Fruit fly (Drosophila melanogaster) S2 (cell line): Measurements from ENCODE around the gene Nup133.

ENCODE experiments used
- CG8478 ChIP-seq: fragments of >200 bp; optimal IDR thresholded peaks from 2 replicates; lab custom pipeline; 2018
- CTCF ChIP-seq, 2 experiments: fragments of >200 bp; optimal IDR thresholded peaks; 2 replicates each; lab custom pipeline; 2018

Gene Nup133

dm6 chr3R:22690311-22690710, at the start of gene Nup133, which contains the start of gene wfs1:
TSS of gene Nup133 (plus strand) at chr3R:22690607.
TSS of gene wfs1 (minus strand) at chr3R:22690380.
- TF ChIP-seq CTCF (optimal IDR thresholded peaks at IDR 0.05; lab: Kevin White, UChicago) (no peak), CG8478 (lab: Kevin White, UChicago) (no peak)

DNA sequence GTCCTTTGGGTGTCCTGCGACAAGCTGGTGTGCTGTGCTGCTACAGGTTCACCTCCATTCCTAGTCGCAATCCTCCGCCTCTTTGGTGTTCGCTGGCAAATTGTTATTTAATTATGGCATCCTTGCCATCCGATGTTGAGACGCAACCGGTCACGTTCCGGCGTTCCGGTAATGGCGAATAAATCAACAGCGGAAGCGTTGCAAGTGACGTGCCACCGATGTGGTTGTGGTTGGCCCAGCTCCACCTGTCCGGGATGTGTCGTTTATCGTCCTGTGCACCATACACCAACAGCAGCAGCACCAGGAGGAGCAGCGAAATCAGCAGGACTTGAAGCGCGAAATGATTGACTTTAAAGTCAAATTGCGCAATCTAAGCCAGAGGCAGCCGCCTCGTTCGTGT, 40.5 kb upstream of the Nup133 start:
- TF ChIP-seq CTCF (optimal IDR thresholded peaks at IDR 0.05; lab: Kevin White, UChicago) = no peak
- TF ChIP-seq CG8478 (lab: Kevin White, UChicago) = no peak

DNA sequence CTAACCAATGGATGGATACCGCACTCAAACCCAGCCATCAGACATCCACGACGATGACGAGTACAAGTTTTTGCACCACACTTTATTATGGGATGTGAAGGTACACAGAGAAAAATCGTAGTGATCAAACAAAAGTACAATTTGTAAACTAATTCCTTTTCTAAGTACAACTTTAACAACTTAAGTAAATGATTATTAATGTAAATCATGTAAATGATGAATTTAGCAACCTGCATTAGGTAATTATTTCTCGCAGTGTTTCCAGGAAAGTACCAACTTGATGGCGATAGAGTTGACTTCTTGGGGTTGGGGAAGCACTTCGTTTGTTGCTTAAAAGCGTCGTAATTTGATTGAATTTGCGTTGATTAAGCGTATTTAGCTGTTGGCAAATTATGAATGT, 27.3 kb upstream of the Nup133 start:
- no peak for TF ChIP-seq CG8478 (lab: Kevin White, UChicago)
- TF ChIP-seq CTCF (optimal IDR thresholded peaks at IDR 0.05; lab: Kevin White, UChicago) = no peak

DNA sequence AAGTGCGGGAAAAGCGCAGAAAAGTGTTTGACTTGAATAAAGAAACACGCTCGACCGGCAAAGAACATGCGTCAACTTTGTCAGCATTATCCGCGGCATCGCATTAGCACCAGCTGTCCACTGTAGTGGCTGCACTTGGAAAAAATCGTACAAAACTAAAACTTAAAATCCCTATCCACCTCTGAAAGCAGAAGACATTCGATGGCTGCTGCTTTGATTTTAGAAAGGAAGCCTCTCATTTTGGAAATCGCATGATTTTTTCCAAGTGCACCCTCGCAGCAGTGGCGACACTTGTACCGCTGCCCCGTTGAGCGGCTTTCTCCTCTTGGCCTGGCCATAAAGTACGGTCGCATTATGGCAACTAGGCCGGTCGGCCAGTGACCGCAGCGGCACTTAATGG, 26.1 kb upstream of the Nup133 start:
- TF ChIP-seq CTCF (optimal IDR thresholded peaks at IDR 0.05; lab: Kevin White, UChicago) (no peak), CG8478 (lab: Kevin White, UChicago) (no peak)

DNA sequence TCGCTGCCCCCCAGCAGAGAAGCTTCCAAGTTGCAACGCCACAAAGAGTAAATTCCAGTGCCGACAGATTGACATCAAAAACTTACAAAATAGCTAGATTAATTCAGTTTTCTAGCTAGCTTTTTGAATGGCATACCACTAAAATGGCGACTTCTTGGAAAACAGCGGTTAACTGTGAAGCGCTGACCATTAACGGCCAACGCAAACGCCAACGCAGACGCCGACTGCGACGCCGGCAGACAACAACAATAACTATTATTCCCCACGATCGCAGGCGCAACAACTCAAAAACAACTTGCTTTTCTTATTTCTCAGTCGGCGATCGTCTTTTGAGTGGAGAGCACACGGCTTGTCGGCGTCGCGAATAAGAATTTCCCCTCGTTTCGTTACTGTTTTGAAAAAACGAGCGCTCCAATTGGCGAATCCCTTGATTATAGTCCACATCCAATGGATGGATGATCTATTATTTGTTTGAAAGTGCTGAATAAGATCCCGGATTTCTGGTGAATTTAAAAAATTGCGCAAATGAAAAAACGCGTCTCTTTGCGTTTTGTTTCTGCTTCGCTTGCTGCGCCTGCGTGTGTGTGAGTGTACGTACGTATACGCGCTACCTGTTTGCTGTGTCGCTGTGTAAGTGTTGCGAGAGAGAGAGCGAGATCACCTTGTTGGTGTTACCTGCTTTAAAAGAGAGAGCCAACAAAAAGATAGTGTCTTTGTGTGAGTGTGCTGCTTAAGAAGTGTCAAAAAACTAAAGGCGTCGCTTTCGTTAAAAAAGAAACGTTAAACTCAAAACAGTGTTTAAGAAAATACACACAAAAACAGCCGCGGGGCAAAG, 23.7 kb upstream of the Nup133 start:
- no peak for TF ChIP-seq CG8478 (lab: Kevin White, UChicago)
- TF ChIP-seq CTCF (optimal IDR thresholded peaks at IDR 0.05; lab: Kevin White, UChicago) = no peak

DNA sequence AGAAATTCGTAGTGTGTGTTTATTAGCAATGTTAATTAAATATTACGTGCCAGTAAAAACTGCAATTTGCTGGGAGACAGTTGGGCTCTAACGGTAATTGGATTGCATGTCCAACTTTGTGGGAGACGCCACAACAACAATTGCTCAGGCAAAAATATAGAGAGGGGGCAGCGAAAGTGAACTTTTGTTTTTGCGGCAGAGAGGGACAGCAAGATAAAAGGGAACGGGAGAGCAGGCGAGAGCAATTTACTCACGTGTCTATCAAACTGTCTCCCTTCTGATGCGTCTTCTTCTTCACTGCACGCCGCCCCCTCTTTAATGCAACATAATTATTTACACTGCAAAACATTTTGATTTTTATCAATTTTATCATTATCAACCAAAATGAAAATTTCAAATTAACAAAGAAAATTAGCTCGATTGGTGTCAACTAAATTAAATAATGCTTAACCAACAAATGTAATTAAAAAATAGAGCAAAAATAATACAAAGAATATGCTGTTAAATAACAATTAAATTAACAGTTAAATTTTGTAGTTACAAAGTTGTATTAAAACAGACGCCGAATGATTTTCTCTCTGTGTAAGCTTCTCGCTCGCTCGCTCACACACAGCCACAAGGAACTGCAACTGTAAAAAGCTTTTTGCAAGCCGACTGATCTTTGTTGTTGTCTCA, 23.0 kb upstream of the Nup133 start:
- TF ChIP-seq CG8478 (lab: Kevin White, UChicago) = no peak

DNA sequence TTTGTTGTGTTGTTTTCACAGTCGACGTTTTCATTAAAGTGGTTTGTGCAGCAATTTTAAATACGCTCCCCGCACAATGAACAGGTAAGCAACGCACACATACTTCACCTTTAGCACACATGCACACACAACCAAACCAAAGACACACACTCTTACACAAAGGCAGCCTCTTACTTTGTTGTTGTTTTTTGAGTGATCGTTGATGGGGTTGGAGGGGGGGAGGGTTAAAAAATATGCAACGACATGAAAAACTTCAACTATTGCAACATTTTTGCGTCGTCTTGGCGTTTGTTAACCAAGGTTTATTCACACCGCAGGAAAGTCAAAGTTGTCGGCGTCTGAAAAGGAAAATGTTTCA, 22.5 kb upstream of the Nup133 start:
- TF ChIP-seq CG8478 (lab: Kevin White, UChicago) (no peak), CTCF (optimal IDR thresholded peaks at IDR 0.05; lab: Kevin White, UChicago) (no peak)

dm6 chr3R:22668622-22669021, 21.8 kb upstream of the Nup133 start:
- no peak for TF ChIP-seq CTCF (optimal IDR thresholded peaks at IDR 0.05; lab: Kevin White, UChicago)
- TF ChIP-seq CG8478 (lab: Kevin White, UChicago) = no peak

DNA sequence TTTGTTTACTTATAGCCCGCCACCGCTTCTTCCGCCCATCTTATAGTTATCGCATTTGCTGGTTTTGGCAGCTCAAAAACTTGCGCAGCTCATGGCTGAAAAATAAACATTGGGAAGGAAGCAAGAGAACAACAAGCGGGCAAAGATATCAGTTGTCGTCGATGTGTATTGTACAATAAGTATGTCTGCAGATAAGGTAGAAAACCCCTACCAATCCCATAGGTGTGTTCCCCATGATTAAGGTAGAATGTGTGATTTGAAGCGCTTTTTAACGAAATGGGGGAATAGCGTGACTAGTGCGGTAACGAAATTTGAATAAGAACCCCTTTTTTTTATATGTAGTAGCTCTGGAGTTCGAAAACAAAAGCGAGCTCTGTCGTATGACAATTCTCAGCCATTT, 21.3 kb upstream of the Nup133 start:
- TF ChIP-seq CG8478 (lab: Kevin White, UChicago) = no peak
- no peak for TF ChIP-seq CTCF (optimal IDR thresholded peaks at IDR 0.05; lab: Kevin White, UChicago)

- no peak for TF ChIP-seq CG8478 (lab: Kevin White, UChicago)
- TF ChIP-seq CTCF (optimal IDR thresholded peaks at IDR 0.05; lab: Kevin White, UChicago) = no peak
These were observed 20.5 kb upstream of the Nup133 start for dm6 chr3R:22669789-22670426.

dm6 chr3R:22672695-22673346, 17.6 kb upstream of the Nup133 start:
- TF ChIP-seq CG8478 (lab: Kevin White, UChicago) (no peak), CTCF (optimal IDR thresholded peaks at IDR 0.05; lab: Kevin White, UChicago) (no peak)

dm6 chr3R:22673528-22673959, 16.9 kb upstream of the Nup133 start:
- TF ChIP-seq CG8478 (lab: Kevin White, UChicago) (no peak), CTCF (optimal IDR thresholded peaks at IDR 0.05; lab: Kevin White, UChicago) (no peak)

DNA sequence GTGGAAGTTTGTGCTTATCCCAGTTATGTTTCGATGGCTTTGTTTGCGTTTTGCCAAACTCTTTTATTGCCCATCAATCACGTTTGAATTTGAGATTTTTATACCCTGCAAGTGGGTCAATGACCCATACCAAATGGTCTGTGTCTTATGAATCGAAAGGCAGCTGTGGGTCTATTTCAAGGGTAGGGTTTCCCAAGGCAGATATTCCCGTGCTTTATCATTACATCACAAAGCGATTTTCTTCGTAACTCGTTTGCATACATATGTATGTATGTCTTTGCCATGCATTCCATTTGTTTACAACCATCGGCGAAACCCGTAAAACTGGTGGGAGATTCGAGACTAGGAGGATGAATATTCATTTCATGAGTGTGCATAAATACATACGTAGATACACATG, 15.0 kb upstream of the Nup133 start:
- no peak for TF ChIP-seq CTCF (optimal IDR thresholded peaks at IDR 0.05; lab: Kevin White, UChicago)
- TF ChIP-seq CG8478 (lab: Kevin White, UChicago) = no peak

DNA sequence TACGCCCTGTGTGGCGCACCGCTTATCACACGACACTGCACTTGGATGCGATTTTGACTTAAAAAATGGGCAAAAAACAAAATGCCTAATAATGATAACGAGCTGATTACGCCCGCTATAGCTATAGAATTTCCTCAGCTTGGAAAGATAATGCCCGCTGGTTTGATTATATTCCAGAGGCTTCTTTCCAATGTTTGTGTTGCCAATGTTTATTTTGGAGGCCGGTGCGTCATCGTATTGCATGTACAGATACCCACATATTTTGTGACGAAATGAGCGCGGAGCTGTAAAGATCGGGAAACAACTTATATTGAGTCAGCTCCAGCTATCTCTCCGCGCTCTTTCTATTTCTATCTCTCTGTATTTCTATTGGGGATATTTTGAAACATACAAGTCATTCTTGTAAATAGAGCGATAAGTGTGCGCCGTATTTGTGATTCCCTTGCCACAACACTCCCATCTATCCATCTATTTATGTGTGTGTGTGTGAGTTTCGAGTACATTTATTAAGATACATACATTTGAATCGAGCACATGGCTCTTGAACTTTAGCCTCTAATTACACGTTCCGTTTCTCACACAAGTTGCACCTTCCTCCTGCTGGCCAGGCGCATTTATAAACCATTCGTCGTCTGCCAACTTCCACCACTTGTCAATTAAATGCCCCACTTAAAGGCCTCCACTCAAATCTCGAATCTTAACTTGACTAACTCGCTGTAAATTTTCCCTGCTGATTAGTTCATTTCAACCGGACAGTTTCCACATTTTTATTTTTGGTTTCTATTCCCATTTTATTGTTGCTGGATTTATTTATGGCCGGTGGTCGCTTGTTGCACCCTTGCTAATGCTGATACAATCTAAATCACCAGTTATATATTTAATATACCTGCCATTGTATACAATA, 6.1 kb upstream of the Nup133 start:
- TF ChIP-seq CG8478 (lab: Kevin White, UChicago) (no peak), CTCF (optimal IDR thresholded peaks at IDR 0.05; lab: Kevin White, UChicago) (no peak)
